Worm (Caenorhabditis elegans) whole organism, L4/young adult: ENCODE data around the gene T19B10.2.

ENCODE experiments used
- W03F9.2 ChIP-seq: fragments of 150-350 bp; optimal IDR thresholded peaks from 2 replicates; lab custom pipeline; 2014; ENCODE audit warnings: missing biosample characterization, missing genetic modification characterization
- dao-5 ChIP-seq: sonication (generic microtip); optimal IDR thresholded peaks from 2 replicates; lab custom pipeline; 2016; ENCODE audit warnings: missing genotype, missing genetic modification characterization, moderate library complexity, missing compliant biosample characterization
- him-1 ChIP-seq: sonication (generic microtip); optimal IDR thresholded peaks from 2 replicates; lab custom pipeline; 2016; ENCODE audit warnings: missing genotype, missing genetic modification reagents, missing genetic modification characterization, missing compliant biosample characterization

T19B10.2 gene

ce11 chrV:11206467-11206866 lies 14.6 kb upstream of the T19B10.2 start:
- no peak for TF ChIP-seq him-1 (tag; lab: Kevin White, UChicago)
- no peak for TF ChIP-seq dao-5 (tag; lab: Kevin White, UChicago)
- TF ChIP-seq W03F9.2, result no peak

- TF ChIP-seq W03F9.2 (no peak), dao-5 (tag; lab: Kevin White, UChicago) (no peak), him-1 (tag; lab: Kevin White, UChicago) (no peak)
These were observed 11.5 kb upstream of the T19B10.2 start for ce11 chrV:11209452-11210188.

DNA sequence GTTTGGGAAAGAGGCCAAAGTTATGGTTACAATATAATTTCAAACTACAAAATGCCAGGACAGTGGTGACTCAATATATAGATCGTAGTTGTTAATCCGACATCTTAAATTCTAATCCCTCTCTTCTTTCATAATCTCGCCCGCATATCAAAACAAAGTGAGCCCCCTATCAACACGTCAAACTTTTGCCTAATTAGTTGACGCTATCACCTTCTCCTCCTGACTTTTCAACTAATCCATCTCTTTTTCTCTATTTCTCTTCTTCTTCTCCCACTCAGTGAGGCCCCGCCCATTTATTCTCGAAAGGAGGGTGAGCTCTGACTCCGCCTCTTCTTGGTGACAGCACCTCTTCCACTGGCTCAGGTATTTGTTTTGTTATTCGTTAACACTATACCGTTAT lies 9.8 kb upstream of the T19B10.2 start:
- TF ChIP-seq him-1 (tag; lab: Kevin White, UChicago) (no peak), dao-5 (tag; lab: Kevin White, UChicago) (no peak), W03F9.2 (no peak)

- TF ChIP-seq him-1 (tag; lab: Kevin White, UChicago), result no peak
- TF ChIP-seq dao-5 (tag; lab: Kevin White, UChicago), result no peak
- TF ChIP-seq W03F9.2, result no peak
These were observed 6.5 kb upstream of the T19B10.2 start for ce11 chrV:11214569-11214968.

DNA sequence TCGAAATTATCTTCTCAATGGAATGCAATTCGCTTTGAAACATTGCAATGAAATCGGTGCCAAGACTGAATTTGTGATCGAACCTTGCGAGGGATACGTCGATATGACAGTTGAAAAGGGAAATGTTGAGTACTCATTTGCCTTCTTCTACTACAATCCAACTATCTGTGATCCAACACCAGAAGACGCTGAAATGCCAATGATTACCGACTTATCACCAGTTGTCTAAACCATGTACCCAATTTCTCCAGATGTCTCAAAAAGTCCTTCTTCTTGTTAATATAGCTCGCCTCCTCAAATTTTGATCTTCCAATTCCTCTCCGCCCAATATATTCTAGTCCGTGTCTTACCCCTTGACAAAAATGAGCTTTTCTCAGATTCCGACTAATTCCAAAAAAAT lies 5.0 kb upstream of the T19B10.2 start:
- TF ChIP-seq W03F9.2 (no peak), him-1 (tag; lab: Kevin White, UChicago) (no peak), dao-5 (tag; lab: Kevin White, UChicago) (no peak)

DNA sequence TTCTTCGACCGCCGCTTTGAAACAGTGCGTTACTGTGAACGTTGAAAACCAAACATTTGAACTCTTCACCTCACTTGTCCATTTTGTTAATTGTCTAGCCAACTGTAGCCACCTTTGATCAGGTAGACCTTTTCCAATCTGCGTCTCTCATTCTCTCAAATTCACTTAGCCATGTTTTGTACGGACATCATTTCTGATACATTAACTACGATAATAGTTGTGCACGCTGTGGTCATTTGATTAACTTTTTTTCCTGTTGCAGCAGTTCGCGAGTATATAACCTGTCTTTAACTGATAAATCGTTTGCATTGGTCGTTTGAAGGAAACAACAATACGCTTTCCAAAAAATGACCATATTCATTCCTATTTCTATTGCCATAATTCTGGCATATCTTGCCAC lies 3.7 kb upstream of the T19B10.2 start, which contains the start of gene cyp-29A2:
TSS of gene cyp-29A2 (plus strand) at position 190 of the 400 bp plus-strand sequence.
- TF ChIP-seq him-1 (tag; lab: Kevin White, UChicago), result no peak
- TF ChIP-seq W03F9.2, result no peak
- TF ChIP-seq dao-5 (tag; lab: Kevin White, UChicago), result no peak

DNA sequence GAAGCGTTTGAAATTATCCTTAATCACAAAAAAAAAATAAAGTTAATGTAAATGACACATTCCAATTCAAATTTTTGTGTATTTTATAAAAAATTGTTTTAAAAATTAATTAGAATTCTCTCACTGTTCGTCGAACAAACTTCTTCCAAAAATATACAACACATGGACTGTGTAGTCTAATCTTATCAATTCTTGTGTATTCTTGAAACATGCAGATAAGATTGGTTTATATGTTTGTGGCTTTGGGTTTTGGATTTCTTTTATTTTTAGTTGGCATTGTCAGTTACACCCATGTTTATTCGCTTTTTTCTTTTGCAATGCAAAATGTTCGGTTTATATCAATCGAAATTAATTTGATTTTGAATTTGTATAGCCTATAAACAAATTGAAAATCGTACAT lies 687 bp upstream of the T19B10.2 start:
- no peak for TF ChIP-seq him-1 (tag; lab: Kevin White, UChicago)
- TF ChIP-seq W03F9.2, result no peak
- no peak for TF ChIP-seq dao-5 (tag; lab: Kevin White, UChicago)

ce11 chrV:11223698-11224097 lies 2.6 kb downstream of the T19B10.2 start:
- TF ChIP-seq W03F9.2 (no peak), him-1 (tag; lab: Kevin White, UChicago) (no peak), dao-5 (tag; lab: Kevin White, UChicago) (no peak)

DNA sequence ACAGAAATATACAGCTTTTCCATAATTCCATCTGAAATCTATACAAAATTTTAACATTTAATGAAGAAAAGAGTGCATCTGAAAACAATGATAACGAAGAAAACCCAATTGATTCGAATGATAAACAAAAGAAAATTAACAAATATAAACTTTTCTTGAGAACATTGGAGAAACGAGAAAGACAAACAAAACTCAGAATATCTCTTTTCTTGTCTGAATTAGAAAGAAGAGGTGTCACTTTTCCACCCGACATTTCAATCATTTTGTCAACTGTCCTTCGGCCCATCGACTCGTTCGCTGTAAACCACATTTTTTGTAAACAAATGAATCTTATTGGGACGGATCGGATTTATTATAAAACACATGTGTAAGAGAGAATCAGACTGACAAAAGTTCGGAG lies 4.9 kb downstream of the T19B10.2 start, which contains the start of gene bgal-1:
TSS of gene bgal-1 (minus strand) at position 38 of the 400 bp plus-strand sequence.
- TF ChIP-seq him-1 (tag; lab: Kevin White, UChicago), result no peak
- TF ChIP-seq dao-5 (tag; lab: Kevin White, UChicago), result no peak
- no peak for TF ChIP-seq W03F9.2

ce11 chrV:11228653-11229173 lies 7.6 kb downstream of the T19B10.2 start, which contains the start of gene pqn-70:
pqn-70 (minus strand) TSS chrV:11228703.
- TF ChIP-seq W03F9.2, result peak; percentile 72
- TF ChIP-seq dao-5 (tag; lab: Kevin White, UChicago), result no peak
- peak; percentile 66 for TF ChIP-seq him-1 (tag; lab: Kevin White, UChicago)

- no peak for TF ChIP-seq dao-5 (tag; lab: Kevin White, UChicago)
- TF ChIP-seq W03F9.2, result no peak
- TF ChIP-seq him-1 (tag; lab: Kevin White, UChicago), result no peak
These were observed 10.1 kb downstream of the T19B10.2 start for ce11 chrV:11231177-11231576.

DNA sequence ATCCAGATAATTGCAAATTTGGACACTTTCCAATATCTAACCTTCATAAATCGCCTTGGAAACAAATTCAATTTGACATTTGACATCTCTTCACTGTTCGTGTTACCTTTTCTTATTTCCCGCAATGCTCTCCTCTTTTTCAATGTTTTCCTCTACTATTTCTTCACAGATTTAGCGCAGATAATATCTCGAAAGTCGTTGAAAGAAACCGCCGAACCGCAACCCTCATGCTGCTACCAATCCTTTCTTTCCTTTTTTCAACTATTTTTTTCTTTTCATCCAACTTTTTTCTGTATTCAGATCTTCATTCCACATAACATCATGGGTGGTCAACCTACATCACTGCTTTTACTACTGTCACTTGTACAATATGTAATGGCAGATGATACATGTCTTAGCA lies 13.2 kb downstream of the T19B10.2 start, which contains the start of gene T19B10.5:
TSS of gene T19B10.5 (plus strand) at position 301 of the 400 bp plus-strand sequence.
- TF ChIP-seq him-1 (tag; lab: Kevin White, UChicago) (no peak), dao-5 (tag; lab: Kevin White, UChicago) (no peak), W03F9.2 (no peak)

DNA sequence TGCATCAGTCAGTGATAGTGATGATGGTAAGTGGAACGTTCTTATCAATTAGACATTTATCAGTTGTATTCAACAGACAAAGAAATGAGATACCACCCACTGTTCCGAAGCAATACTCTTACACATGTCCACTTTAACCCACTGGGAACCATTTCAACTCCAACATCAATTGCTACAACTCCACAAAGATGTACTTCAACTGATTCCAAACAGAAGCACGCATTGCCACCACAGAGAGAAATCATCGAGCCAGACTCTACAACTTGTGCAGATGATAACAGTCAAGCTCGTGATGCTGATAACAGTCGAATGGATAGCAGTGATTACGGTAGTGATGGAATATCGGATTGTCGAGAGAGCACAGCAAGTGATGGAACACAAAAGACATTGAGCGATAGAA lies 14.8 kb downstream of the T19B10.2 start:
- TF ChIP-seq him-1 (tag; lab: Kevin White, UChicago) (no peak), W03F9.2 (no peak), dao-5 (tag; lab: Kevin White, UChicago) (no peak)

- TF ChIP-seq dao-5 (tag; lab: Kevin White, UChicago) (no peak), him-1 (tag; lab: Kevin White, UChicago) (no peak), W03F9.2 (no peak)
These were observed 18.2 kb downstream of the T19B10.2 start, which contains the start of the genes dvc-1 and ima-1 for ce11 chrV:11239187-11239725. dvc-1 (minus strand) TSS chrV:11239331. ima-1 (plus strand) TSS chrV:11239675.
